Worm (Caenorhabditis elegans): ENCODE results near the gene T05A8.7.

The T05A8.7 gene

ce11 chrII:2742251-2742650 lies at the start of gene T05A8.7:
TSS of gene T05A8.7 (minus strand) at chrII:2742351.
- no peak for TF ChIP-seq nhr-47 (tag; optimal IDR thresholded peaks at IDR 0.05)
- TF ChIP-seq dsc-1 (tag; optimal IDR thresholded peaks at IDR 0.05): no peak
- no peak for TF ChIP-seq nhr-11 (tag; optimal IDR thresholded peaks at IDR 0.05)
- TF ChIP-seq nhr-19 (GFP tag; conservative IDR thresholded peaks at IDR 0.05): no peak
- TF ChIP-seq lin-15B (tag; optimal IDR thresholded peaks at IDR 0.05): no peak

DNA sequence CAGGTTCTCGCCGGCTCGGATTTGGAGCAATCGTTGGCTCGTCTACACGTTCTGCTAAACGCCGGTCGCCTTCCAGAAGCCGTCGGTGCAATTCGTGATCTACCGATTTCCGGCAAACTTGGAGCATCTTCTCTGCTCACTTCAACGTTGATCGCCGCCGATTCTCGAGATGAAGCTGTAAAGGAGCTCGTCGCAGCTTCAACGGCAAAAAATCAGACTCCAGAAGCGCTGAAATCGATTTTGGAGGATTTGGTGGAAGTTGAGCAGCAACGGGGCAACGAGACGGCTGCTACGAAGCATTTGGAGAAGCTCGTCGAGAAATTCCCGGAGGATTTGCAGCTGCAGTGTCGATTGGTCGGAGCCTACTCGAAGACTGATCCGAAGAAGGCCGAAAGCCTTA lies 49.5 kb upstream of the T05A8.7 start:
- no peak for TF ChIP-seq unc-98 (GFP tag; IDR thresholded peaks at IDR 0.05)
- no peak for TF ChIP-seq ama-1 (optimal IDR thresholded peaks at IDR 0.05)
- TF ChIP-seq tlp-1 (tag; optimal IDR thresholded peaks at IDR 0.05): no peak
- no peak for TF ChIP-seq ceh-8 (GFP tag; optimal IDR thresholded peaks at IDR 0.05)
- no peak for TF ChIP-seq pag-3 (tag; optimal IDR thresholded peaks at IDR 0.05; ENCODE audit: borderline replicate concordance, insufficient read depth)
- no peak for TF ChIP-seq lin-15B (tag; optimal IDR thresholded peaks at IDR 0.05)
- TF ChIP-seq zag-1 (tag; optimal IDR thresholded peaks at IDR 0.05): no peak
- no peak for TF ChIP-seq zip-4 (GFP tag; optimal IDR thresholded peaks at IDR 0.05)
- no peak for TF ChIP-seq ets-5 (GFP tag; IDR thresholded peaks at IDR 0.05)
- no peak for TF ChIP-seq snpc-4 (tag; optimal IDR thresholded peaks at IDR 0.05)
- TF ChIP-seq sox-4 (tag; optimal IDR thresholded peaks at IDR 0.05): no peak
- no peak for TF ChIP-seq ceh-63 (GFP tag; optimal IDR thresholded peaks at IDR 0.05)
- TF ChIP-seq tbx-2 (tag; optimal IDR thresholded peaks at IDR 0.05): no peak
- TF ChIP-seq C16A3.4 (tag; optimal IDR thresholded peaks at IDR 0.05): no peak
- TF ChIP-seq fkh-4 (tag; optimal IDR thresholded peaks at IDR 0.05; ENCODE audit: borderline replicate concordance): no peak
- no peak for TF ChIP-seq fkh-8 (tag; optimal IDR thresholded peaks at IDR 0.05)
- no peak for TF ChIP-seq sptf-1 (tag; optimal IDR thresholded peaks at IDR 0.05)
- no peak for TF ChIP-seq nhr-77 (tag; optimal IDR thresholded peaks at IDR 0.05)
- TF ChIP-seq skn-1 (tag; optimal IDR thresholded peaks at IDR 0.05): no peak
- TF ChIP-seq sup-37 (GFP tag; optimal IDR thresholded peaks at IDR 0.05): no peak

DNA sequence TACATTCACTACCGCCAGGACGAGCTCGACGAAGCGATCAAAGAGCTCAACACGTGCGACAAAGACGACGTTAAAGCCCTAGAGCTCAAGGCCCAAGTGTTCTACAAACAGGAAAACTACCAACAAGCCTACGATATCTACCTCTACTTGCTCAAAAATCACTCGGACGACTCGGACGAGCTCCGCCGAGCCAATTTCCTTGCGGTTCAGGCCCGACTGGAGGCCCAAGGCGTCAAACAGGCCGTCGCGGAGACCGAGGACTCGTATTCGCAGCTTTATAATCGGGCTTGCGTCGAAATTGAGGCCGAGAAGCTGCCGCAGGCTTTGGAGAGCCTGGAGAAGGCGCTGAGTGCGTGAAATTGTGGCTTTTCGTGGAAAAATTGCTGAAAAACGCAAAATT lies 45.7 kb upstream of the T05A8.7 start:
- TF ChIP-seq jun-1 (tag; optimal IDR thresholded peaks at IDR 0.05): no peak
- no peak for TF ChIP-seq fkh-10 (GFP tag; optimal IDR thresholded peaks at IDR 0.05)
- no peak for TF ChIP-seq ets-5 (GFP tag; IDR thresholded peaks at IDR 0.05)
- no peak for TF ChIP-seq egl-13 (tag; optimal IDR thresholded peaks at IDR 0.05)
- TF ChIP-seq C16A3.4 (tag; optimal IDR thresholded peaks at IDR 0.05): no peak
- no peak for TF ChIP-seq xbp-1 (tag; optimal IDR thresholded peaks at IDR 0.05)
- no peak for TF ChIP-seq swsn-7 (tag; optimal IDR thresholded peaks at IDR 0.05)

- TF ChIP-seq F16B12.6 (tag; optimal IDR thresholded peaks at IDR 0.05) (peak; percentile 91), unc-130 (tag; optimal IDR thresholded peaks at IDR 0.05) (peak; percentile 64), nhr-71 (tag; optimal IDR thresholded peaks at IDR 0.05) (no peak), lin-15B (tag; optimal IDR thresholded peaks at IDR 0.05) (peak; percentile 15), lin-35 (GFP tag; optimal IDR thresholded peaks at IDR 0.05) (peak; percentile 29 to 61), ama-1 (optimal IDR thresholded peaks at IDR 0.05) (no peak), ceh-82 (tag; optimal IDR thresholded peaks at IDR 0.05) (peak in 2 of 3 experiments; percentile 27 to 41), C34B4.2 (tag; optimal IDR thresholded peaks at IDR 0.05) (no peak), aly-2 (tag; optimal IDR thresholded peaks at IDR 0.05) (no peak), mdl-1 (tag; optimal IDR thresholded peaks at IDR 0.05) (peak in 1 of 2 experiments; percentile 18), ztf-11 (tag; optimal IDR thresholded peaks at IDR 0.05) (no peak), C04F5.9 (tag; optimal IDR thresholded peaks at IDR 0.05) (no peak), C16A3.4 (tag; optimal IDR thresholded peaks at IDR 0.05) (peak; percentile 42), lin-14 (GFP tag; optimal IDR thresholded peaks at IDR 0.05) (peak; percentile 57), ets-5 (GFP tag; IDR thresholded peaks at IDR 0.05) (no peak), isw-1 (GFP tag; IDR thresholded peaks at IDR 0.05) (peak; percentile 18; the same call in 1 of the 2 replicates), lin-13 (GFP tag; optimal IDR thresholded peaks at IDR 0.05) (peak; percentile 27), nhr-19 (GFP tag; conservative IDR thresholded peaks at IDR 0.05) (peak; percentile 23), efl-1 (optimal IDR thresholded peaks at IDR 0.05) (peak; percentile 56 to 60), efl-1 (GFP tag; optimal IDR thresholded peaks at IDR 0.05 in 1 of 2) (peak; percentile 53 to 95), vab-15 (tag; optimal IDR thresholded peaks at IDR 0.05) (peak; percentile 26), nhr-11 (tag; optimal IDR thresholded peaks at IDR 0.05) (no peak), xbp-1 (tag; optimal IDR thresholded peaks at IDR 0.05) (peak; percentile 27), nhr-77 (tag; optimal IDR thresholded peaks at IDR 0.05) (no peak), lsy-2 (tag; optimal IDR thresholded peaks at IDR 0.05) (peak; percentile 36 to 63), swsn-7 (tag; optimal IDR thresholded peaks at IDR 0.05) (peak; percentile 10), snu-23 (GFP tag; optimal IDR thresholded peaks at IDR 0.05) (peak; percentile 48), fkh-4 (tag; optimal IDR thresholded peaks at IDR 0.05; ENCODE audit: borderline replicate concordance) (no peak)
Measured at ce11 chrII:2787031-2787512, 44.9 kb upstream of the T05A8.7 start, which contains the start of the genes F08D12.12 and srpa-72. TSS of gene F08D12.12 (minus strand) at chrII:2787081. TSS of gene srpa-72 (plus strand) at chrII:2787481.

All from whole organism, L1 larva.